Fruit fly (Drosophila melanogaster): ENCODE results near the gene Spp.

Gene Spp

dm6 chr2L:523165-523835 lies 21.2 kb downstream of the Spp start (continued):
- TF ChIP-seq fd3F (GFP tag; optimal IDR thresholded peaks at IDR 0.05) (no peak), phol (tag; optimal IDR thresholded peaks at IDR 0.05) (no peak), CG15514 (GFP tag; optimal IDR thresholded peaks at IDR 0.05) (peak; percentile 55), CG11085 (GFP tag; IDR thresholded peaks at IDR 0.05) (0 out of 2 replicates have a peak, but pooled peaks have one; percentile 9), pfk (GFP tag; optimal IDR thresholded peaks at IDR 0.05) (peak; percentile 25), Blimp-1 (GFP tag; optimal IDR thresholded peaks at IDR 0.05) (peak; percentile 19), HLH54F (GFP tag; optimal IDR thresholded peaks at IDR 0.05) (no peak), abd-A (tag; optimal IDR thresholded peaks at IDR 0.05) (peak; percentile 70), CG3281 (GFP tag; optimal IDR thresholded peaks at IDR 0.05) (peak; percentile 50), fru (optimal IDR thresholded peaks at IDR 0.05) (no peak), CG17328 (GFP tag; IDR thresholded peaks at IDR 0.05) (peak; percentile 41), insv (GFP tag; optimal IDR thresholded peaks at IDR 0.05) (peak in 1 of 2 experiments; percentile 86), sens-2 (GFP tag; IDR thresholded peaks at IDR 0.05) (no peak), CG31224 (GFP tag; IDR thresholded peaks at IDR 0.05) (0 out of 2 replicates have a peak, but pooled peaks have one; percentile 8), CG3995 (GFP tag; optimal IDR thresholded peaks at IDR 0.05) (no peak), tgo (GFP tag; IDR thresholded peaks at IDR 0.05) (no peak), CG10274 (GFP tag; optimal IDR thresholded peaks at IDR 0.05) (no peak), ind (GFP tag; optimal IDR thresholded peaks at IDR 0.05) (no peak), Neu2 (GFP tag; optimal IDR thresholded peaks at IDR 0.05; ENCODE audit: borderline replicate concordance) (no peak), Dfd (GFP tag; optimal IDR thresholded peaks at IDR 0.05) (no peak), wor (GFP tag; IDR thresholded peaks at IDR 0.05) (no peak), en (GFP tag; optimal IDR thresholded peaks at IDR 0.05) (no peak), jumu (GFP tag; optimal IDR thresholded peaks at IDR 0.05) (no peak), fd64A (GFP tag; optimal IDR thresholded peaks at IDR 0.05) (peak; percentile 51), Vsx1 (GFP tag; optimal IDR thresholded peaks at IDR 0.05) (no peak), p53 (GFP tag; optimal IDR thresholded peaks at IDR 0.05) (no peak), nerfin-2 (GFP tag; IDR thresholded peaks at IDR 0.05; ENCODE audit: partially characterized antibody) (peak; percentile 32; the same call in 1 of the 2 replicates), ro (GFP tag; IDR thresholded peaks at IDR 0.05) (no peak), ash1 (GFP tag; optimal IDR thresholded peaks at IDR 0.05) (peak; percentile 35), tup (GFP tag; optimal IDR thresholded peaks at IDR 0.05) (no peak), Sox102F (GFP tag; optimal IDR thresholded peaks at IDR 0.05) (no peak), gce (GFP tag; IDR thresholded peaks at IDR 0.05) (no peak; the same call in 2 of the 3 replicates), sisA (GFP tag; IDR thresholded peaks at IDR 0.05) (no peak), shn (GFP tag; optimal IDR thresholded peaks at IDR 0.05) (peak; percentile 61), CG9215 (GFP tag; IDR thresholded peaks at IDR 0.05) (no peak), CG9817 (tag; optimal IDR thresholded peaks at IDR 0.05) (peak; percentile 1), CG7745 (tag; optimal IDR thresholded peaks at IDR 0.05) (peak; percentile 28), sob (GFP tag; IDR thresholded peaks at IDR 0.05) (peak; percentile 60; the same call in 1 of the 2 replicates), CG13775 (GFP tag; optimal IDR thresholded peaks at IDR 0.05) (peak; percentile 33), CG1529 (GFP tag; optimal IDR thresholded peaks at IDR 0.05) (no peak), Doc2 (GFP tag; IDR thresholded peaks at IDR 0.05) (no peak), klu (GFP tag; IDR thresholded peaks at IDR 0.05) (no peak), CG10431 (GFP tag; optimal IDR thresholded peaks at IDR 0.05) (no peak), E2f2 (GFP tag; IDR thresholded peaks at IDR 0.05) (peak; percentile 22; the same call in 1 of the 2 replicates), kay (GFP tag; optimal IDR thresholded peaks at IDR 0.05) (peak; percentile 81), CG12104 (GFP tag; optimal IDR thresholded peaks at IDR 0.05) (no peak), CG10959 (GFP tag; IDR thresholded peaks at IDR 0.05) (no peak), lbe (GFP tag; optimal IDR thresholded peaks at IDR 0.05) (peak; percentile 49), ac (GFP tag; optimal IDR thresholded peaks at IDR 0.05) (peak; percentile 23), knrl (GFP tag; IDR thresholded peaks at IDR 0.05; ENCODE audit: partially characterized antibody) (peak; percentile 45; the same call in 2 of the 3 replicates)

Data from whole organism, embryonic.